Fruit fly (Drosophila melanogaster) whole organism, embryonic: ENCODE measurements around the gene ksr.

Experiments
- Bdp1 ChIP-seq: fragments of 200-800 bp; sonication (Bioruptor generic); optimal IDR thresholded peaks from 3 replicates; lab custom pipeline; 2016; ENCODE audit warnings: missing biosample characterization, missing genetic modification characterization
- CG10147 ChIP-seq: fragments of 200-800 bp; sonication (Bioruptor generic); optimal IDR thresholded peaks from 2 replicates; lab custom pipeline; 2019; ENCODE audit warnings: missing biosample characterization, mild to moderate bottlenecking, missing genetic modification characterization, moderate library complexity
- CG10959 ChIP-seq: fragments of 200-800 bp; sonication (Bioruptor generic); IDR thresholded peaks from 2 replicates; pipeline ENCODE4 v1.3.6; 2022; ENCODE audit warnings: missing biosample characterization, missing genetic modification characterization
- CG11456 ChIP-seq: fragments of 200-800 bp; sonication (Bioruptor generic); IDR thresholded peaks from 3 replicates; pipeline ENCODE4 v1.3.6; 2022; ENCODE audit warnings: missing biosample characterization, missing genetic modification characterization
- CG11504 ChIP-seq: fragments of 200-800 bp; sonication (Bioruptor generic); optimal IDR thresholded peaks from 3 replicates; lab custom pipeline; 2019; ENCODE audit warnings: missing biosample characterization, mild to moderate bottlenecking, missing genetic modification characterization, moderate library complexity
- CG1233 ChIP-seq: fragments of 200-800 bp; sonication (Bioruptor generic); optimal IDR thresholded peaks from 4 replicates; lab custom pipeline; 2018; ENCODE audit warnings: missing biosample characterization, mild to moderate bottlenecking, missing genetic modification characterization
- CG1603 ChIP-seq: fragments of 200-800 bp; sonication (Bioruptor generic); optimal IDR thresholded peaks from 2 replicates; lab custom pipeline; 2019; ENCODE audit warnings: missing biosample characterization, mild to moderate bottlenecking, missing genetic modification characterization, moderate library complexity
- CG16813 ChIP-seq: fragments of 200-800 bp; sonication (Bioruptor generic); IDR thresholded peaks from 3 replicates; pipeline ENCODE4 v1.3.6; 2022; ENCODE audit warnings: missing biosample characterization, missing genetic modification characterization; ENCODE audit not compliant: partially characterized antibody
- CG17361 ChIP-seq: fragments of 200-800 bp; sonication (Bioruptor generic); IDR thresholded peaks from 3 replicates; pipeline ENCODE4 v1.3.6; 2022; ENCODE audit warnings: missing biosample characterization, missing genetic modification characterization
- CG17385 ChIP-seq: fragments of 200-800 bp; sonication (Bioruptor generic); optimal IDR thresholded peaks from 3 replicates; lab custom pipeline; 2018; ENCODE audit warnings: missing biosample characterization, mild to moderate bottlenecking, missing genetic modification characterization
- CG18476 ChIP-seq: fragments of 200-800 bp; sonication (Bioruptor generic); optimal IDR thresholded peaks from 2 replicates; lab custom pipeline; 2016; ENCODE audit warnings: missing biosample characterization, mild to moderate bottlenecking, missing genetic modification characterization
- CG18764 ChIP-seq: fragments of 200-800 bp; sonication (Bioruptor generic); optimal IDR thresholded peaks from 3 replicates; lab custom pipeline; 2016; ENCODE audit warnings: missing biosample characterization, missing genetic modification characterization
- CG2875 ChIP-seq: fragments of 200-800 bp; sonication (Bioruptor generic); optimal IDR thresholded peaks from 2 replicates; lab custom pipeline; 2017; ENCODE audit warnings: missing biosample characterization, mild to moderate bottlenecking, missing genetic modification characterization, missing genetic modification reagents
- CG30403 ChIP-seq: fragments of 200-800 bp; sonication (Bioruptor generic); optimal IDR thresholded peaks from 3 replicates; lab custom pipeline; 2016; ENCODE audit warnings: missing biosample characterization, missing genetic modification characterization
- CG32532 ChIP-seq: fragments of 200-800 bp; sonication (Bioruptor generic); IDR thresholded peaks from 2 replicates; pipeline ENCODE4 v1.3.6; 2022; ENCODE audit warnings: missing biosample characterization, missing genetic modification characterization
- CG34224 ChIP-seq: fragments of 200-800 bp; sonication (Bioruptor generic); IDR thresholded peaks from 3 replicates; pipeline ENCODE4 v1.3.6; 2022; ENCODE audit warnings: missing biosample characterization, missing genetic modification characterization; ENCODE audit not compliant: partially characterized antibody
- CG4328 ChIP-seq: fragments of 200-800 bp; sonication (Bioruptor generic); optimal IDR thresholded peaks from 3 replicates; lab custom pipeline; 2017; ENCODE audit warnings: missing biosample characterization, missing genetic modification reagents, missing genetic modification characterization
- CG7556 ChIP-seq: fragments of 200-800 bp; sonication (Bioruptor generic); optimal IDR thresholded peaks from 2 replicates; lab custom pipeline; 2017; ENCODE audit warnings: missing biosample characterization, mild to moderate bottlenecking, missing genetic modification characterization
- CG9437 ChIP-seq: fragments of 200-800 bp; sonication (Bioruptor generic); optimal IDR thresholded peaks from 2 replicates; lab custom pipeline; 2018; ENCODE audit warnings: missing biosample characterization, mild to moderate bottlenecking, missing genetic modification characterization
- Camta ChIP-seq: fragments of 200-800 bp; sonication (Bioruptor generic); optimal IDR thresholded peaks from 2 replicates; lab custom pipeline; 2016; ENCODE audit warnings: missing biosample characterization, missing genetic modification characterization
- Dip2 ChIP-seq: fragments of 200-800 bp; sonication (Bioruptor generic); IDR thresholded peaks from 2 replicates; pipeline ENCODE4 v1.3.6; 2022; ENCODE audit warnings: missing biosample characterization, missing genetic modification characterization
- Elba2 ChIP-seq: fragments of 200-800 bp; sonication (Bioruptor generic); optimal IDR thresholded peaks from 3 replicates; lab custom pipeline; 2016; ENCODE audit warnings: missing biosample characterization, missing genetic modification characterization
- HLH4C ChIP-seq: fragments of 200-800 bp; sonication (Bioruptor generic); IDR thresholded peaks from 3 replicates; pipeline ENCODE4 v1.3.6; 2022; ENCODE audit warnings: missing biosample characterization, missing genetic modification characterization; ENCODE audit not compliant: partially characterized antibody
- HLHmδ ChIP-seq: fragments of 200-800 bp; sonication (Bioruptor generic); optimal IDR thresholded peaks from 2 replicates; lab custom pipeline; 2018; ENCODE audit warnings: missing biosample characterization, mild to moderate bottlenecking, missing genetic modification characterization, moderate library complexity
- HmgD ChIP-seq: fragments of 200-800 bp; sonication (Bioruptor generic); optimal IDR thresholded peaks from 3 replicates; lab custom pipeline; 2016; ENCODE audit warnings: missing biosample characterization, missing genetic modification characterization
- Lhr ChIP-seq: fragments of 200-800 bp; sonication (Bioruptor generic); optimal IDR thresholded peaks from 3 replicates; lab custom pipeline; 2017; ENCODE audit warnings: mild to moderate bottlenecking, missing biosample characterization, missing genetic modification reagents, missing genetic modification characterization
- Lpt ChIP-seq: fragments of >200 bp; optimal IDR thresholded peaks from 2 replicates; lab custom pipeline; 2018; ENCODE audit warnings: missing biosample characterization, missing genetic modification characterization
- MBD-R2 ChIP-seq: fragments of 200-800 bp; sonication (Bioruptor generic); IDR thresholded peaks from 2 replicates; pipeline ENCODE4 v1.3.6; 2022; ENCODE audit warnings: missing biosample characterization, missing genetic modification characterization
- Oaz ChIP-seq: fragments of 200-800 bp; sonication (Bioruptor generic); IDR thresholded peaks from 2 replicates; pipeline ENCODE4 v1.3.6; 2022; ENCODE audit warnings: missing biosample characterization, missing genetic modification characterization
- Pdp1 ChIP-seq, 2 experiments: fragments of 200-800 bp; sonication (Bioruptor generic); optimal IDR thresholded peaks; 3 replicates each; lab custom pipeline; 2016; ENCODE audit warnings: missing biosample characterization in 2 of 2, missing genetic modification characterization in 2 of 2, mild to moderate bottlenecking in 1 of 2, moderate library complexity in 1 of 2
- Vsx1 ChIP-seq: fragments of 200-800 bp; sonication (Bioruptor generic); optimal IDR thresholded peaks from 2 replicates; lab custom pipeline; 2017; ENCODE audit warnings: missing biosample characterization, mild to moderate bottlenecking, missing genetic modification characterization, missing genetic modification reagents
- bbx ChIP-seq: fragments of 200-800 bp; sonication (Bioruptor generic); IDR thresholded peaks from 2 replicates; pipeline ENCODE4 v1.3.6; 2022; ENCODE audit warnings: missing biosample characterization, missing genetic modification characterization; ENCODE audit not compliant: partially characterized antibody
- crol ChIP-seq: fragments of 200-800 bp; sonication (Bioruptor generic); IDR thresholded peaks from 2 replicates; pipeline ENCODE4 v1.3.6; 2022; ENCODE audit warnings: missing biosample characterization, missing genetic modification characterization
- disco-r ChIP-seq: fragments of 200-800 bp; sonication (Bioruptor generic); optimal IDR thresholded peaks from 2 replicates; lab custom pipeline; 2016; ENCODE audit warnings: missing biosample characterization, missing genetic modification characterization
- dpn ChIP-seq, 2 experiments: fragments of 200-800 bp; sonication (Bioruptor generic); optimal IDR thresholded peaks; 3 replicates each; lab custom pipeline; 2016; ENCODE audit warnings: missing biosample characterization in 2 of 2, missing genetic modification characterization in 2 of 2
- esg ChIP-seq: fragments of 200-800 bp; sonication (Bioruptor generic); conservative IDR thresholded peaks from 2 replicates; pipeline ENCODE4 v1.3.6; 2022; ENCODE audit warnings: missing biosample characterization, missing genetic modification characterization
- eve ChIP-seq, 2 experiments: fragments of >200 bp; optimal IDR thresholded peaks; 2 replicates each; lab custom pipeline; 2017; ENCODE audit warnings: missing biosample characterization in 2 of 2, missing genetic modification characterization in 2 of 2
- fd3F ChIP-seq: fragments of 200-800 bp; sonication (Bioruptor generic); optimal IDR thresholded peaks from 2 replicates; lab custom pipeline; 2018; ENCODE audit warnings: missing biosample characterization, mild to moderate bottlenecking, missing genetic modification characterization, moderate library complexity
- ftz-f1 ChIP-seq: fragments of 200-800 bp; sonication (Bioruptor generic); optimal IDR thresholded peaks from 2 replicates; lab custom pipeline; 2016; ENCODE audit warnings: missing biosample characterization, missing genetic modification characterization
- gro ChIP-seq: fragments of 200-800 bp; sonication (Bioruptor generic); optimal IDR thresholded peaks from 2 replicates; lab custom pipeline; 2016; ENCODE audit warnings: missing biosample characterization, missing genetic modification characterization
- insv ChIP-seq, 2 experiments: fragments of 200-800 bp; sonication (Bioruptor generic); optimal IDR thresholded peaks; 3 replicates each; lab custom pipeline; 2016 to 2018; ENCODE audit warnings: missing biosample characterization in 2 of 2, missing genetic modification characterization in 2 of 2
- lilli ChIP-seq: fragments of 200-800 bp; sonication (Bioruptor generic); optimal IDR thresholded peaks from 3 replicates; lab custom pipeline; 2016; ENCODE audit warnings: missing biosample characterization, missing genetic modification characterization
- lola ChIP-seq, 3 experiments: fragments of >200 bp in 2 of 3; fragments of 200-800 bp in 1 of 3; sonication (Bioruptor generic) in 1 of 3; optimal IDR thresholded peaks; 2 replicates each; lab custom pipeline; 2017 to 2019; ENCODE audit warnings: missing biosample characterization in 3 of 3, missing genetic modification characterization in 3 of 3, mild to moderate bottlenecking in 1 of 3, moderate library complexity in 1 of 3
- phol ChIP-seq: fragments of 200-800 bp; sonication (Bioruptor generic); optimal IDR thresholded peaks from 3 replicates; lab custom pipeline; 2018; ENCODE audit warnings: missing biosample characterization, mild to moderate bottlenecking, missing genetic modification characterization, moderate library complexity
- pnt ChIP-seq: fragments of 200-800 bp; sonication (Bioruptor generic); optimal IDR thresholded peaks from 3 replicates; lab custom pipeline; 2016; ENCODE audit warnings: missing biosample characterization, missing genetic modification characterization
- sd ChIP-seq: fragments of 200-800 bp; sonication (Bioruptor generic); optimal IDR thresholded peaks from 3 replicates; lab custom pipeline; 2018; ENCODE audit warnings: missing biosample characterization, mild to moderate bottlenecking, missing genetic modification characterization, moderate library complexity
- slp2 ChIP-seq: fragments of 200-800 bp; sonication (Bioruptor generic); optimal IDR thresholded peaks from 2 replicates; lab custom pipeline; 2016; ENCODE audit warnings: missing biosample characterization, missing genetic modification characterization
- sna ChIP-seq: fragments of 200-800 bp; sonication (Bioruptor generic); IDR thresholded peaks from 2 replicates; pipeline ENCODE4 v1.3.6; 2022; ENCODE audit warnings: missing biosample characterization, missing genetic modification characterization; ENCODE audit not compliant: partially characterized antibody
- zen ChIP-seq: fragments of 200-800 bp; sonication (Bioruptor generic); optimal IDR thresholded peaks from 3 replicates; lab custom pipeline; 2018; ENCODE audit warnings: missing biosample characterization, mild to moderate bottlenecking, missing genetic modification characterization, moderate library complexity
- zfh2 ChIP-seq: fragments of 200-800 bp; sonication (Bioruptor generic); optimal IDR thresholded peaks from 2 replicates; lab custom pipeline; 2016; ENCODE audit warnings: missing biosample characterization, missing genetic modification characterization

Gene ksr

DNA sequence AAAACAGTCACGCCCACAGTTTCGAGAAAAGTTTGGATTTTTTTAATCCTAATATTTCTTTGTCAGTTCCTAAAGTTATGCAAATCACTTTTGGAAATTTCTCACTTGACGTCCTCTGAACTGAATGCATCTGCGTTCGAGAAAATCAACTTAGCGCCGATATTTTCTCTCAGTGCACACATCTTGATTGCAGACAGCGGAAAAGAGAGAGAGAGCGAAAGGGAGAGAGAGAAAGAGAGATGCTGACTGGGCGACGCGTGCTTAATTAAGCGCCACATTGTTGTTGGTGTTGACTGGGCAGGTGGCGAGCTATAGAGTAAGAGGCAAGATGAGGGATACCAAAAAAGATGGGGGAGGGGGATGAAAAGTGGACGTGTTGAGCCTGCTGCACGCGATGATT, 34.9 kb upstream of the ksr start (continued):
- peak; percentile 64 for TF ChIP-seq phol (tag; lab: Kevin White, UChicago)
- TF ChIP-seq crol (GFP tag; lab: Robert Waterston, UW) = peak; percentile 31; the same call in 1 of the 2 replicates
- peak; percentile 40 for TF ChIP-seq CG2875 (GFP tag; lab: Kevin White, UChicago)
- peak; percentile 43 for TF ChIP-seq slp2 (GFP tag; lab: Kevin White, UChicago)
- TF ChIP-seq zen (tag; lab: Kevin White, UChicago) = no peak
- TF ChIP-seq lilli (GFP tag; lab: Kevin White, UChicago) = peak; percentile 17
- no peak for TF ChIP-seq eve (GFP tag; optimal IDR thresholded peaks at IDR 0.05; lab: Kevin White, UChicago)
- no peak; the same call in 1 of the 2 replicates for TF ChIP-seq CG32532
- TF ChIP-seq Lhr (GFP tag; lab: Kevin White, UChicago) = no peak
- TF ChIP-seq HLHmδ (GFP tag; lab: Kevin White, UChicago) = peak; percentile 43
- peak; percentile 68; the same call in 1 of the 3 replicates for TF ChIP-seq CG11456
- no peak for TF ChIP-seq Oaz (GFP tag; lab: Robert Waterston, UW)
- peak; percentile 34 for TF ChIP-seq Bdp1
- TF ChIP-seq sd (tag; lab: Kevin White, UChicago) = peak; percentile 5
- TF ChIP-seq CG18764 = peak; percentile 18
- TF ChIP-seq Camta (GFP tag; lab: Kevin White, UChicago) = peak; percentile 1
- no peak for TF ChIP-seq CG34224
- TF ChIP-seq HmgD (GFP tag; lab: Kevin White, UChicago) = no peak
- peak; percentile 61 for TF ChIP-seq CG11504
- no peak for TF ChIP-seq CG18476 (GFP tag; lab: Kevin White, UChicago)
- peak; percentile 36 for TF ChIP-seq zfh2
- peak; percentile 35 for TF ChIP-seq CG7556
- no peak for TF ChIP-seq disco-r (GFP tag; lab: Kevin White, UChicago)
- peak; percentile 45 to 47 for TF ChIP-seq dpn (GFP tag; optimal IDR thresholded peaks at IDR 0.05; lab: Kevin White, UChicago)
- TF ChIP-seq Elba2 (GFP tag; lab: Kevin White, UChicago) = no peak
- no peak for TF ChIP-seq Dip2
- TF ChIP-seq CG10147 (GFP tag; lab: Kevin White, UChicago) = no peak
- TF ChIP-seq lola (GFP tag; optimal IDR thresholded peaks at IDR 0.05; lab: Kevin White, UChicago) = peak in 1 of 3 experiments; percentile 50
- TF ChIP-seq insv (GFP tag; optimal IDR thresholded peaks at IDR 0.05; lab: Kevin White, UChicago) = no peak
- TF ChIP-seq CG16813 (GFP tag; lab: Robert Waterston, UW) = no peak
- TF ChIP-seq CG10959 (GFP tag; lab: Robert Waterston, UW) = no peak
- TF ChIP-seq Vsx1 = no peak
- peak; percentile 34; the same call in 1 of the 2 replicates for TF ChIP-seq esg (GFP tag; lab: Robert Waterston, UW)
- peak; percentile 58 for TF ChIP-seq CG30403 (GFP tag; lab: Kevin White, UChicago)
- TF ChIP-seq HLH4C (GFP tag; lab: Robert Waterston, UW) = no peak
- TF ChIP-seq Lpt (GFP tag; lab: Kevin White, UChicago) = no peak
- peak; percentile 48 for TF ChIP-seq CG9437 (GFP tag; lab: Kevin White, UChicago)
- peak; percentile 36 for TF ChIP-seq pnt (GFP tag; lab: Kevin White, UChicago)
- peak; percentile 28 for TF ChIP-seq CG17385 (GFP tag; lab: Kevin White, UChicago)
- no peak for TF ChIP-seq CG4328 (GFP tag; lab: Kevin White, UChicago)
- TF ChIP-seq CG17361 (GFP tag; lab: Robert Waterston, UW) = peak; percentile 71; the same call in 2 of the 3 replicates
- TF ChIP-seq fd3F (GFP tag; lab: Kevin White, UChicago) = peak; percentile 33
- TF ChIP-seq Pdp1 (GFP tag; optimal IDR thresholded peaks at IDR 0.05; lab: Kevin White, UChicago) = peak; percentile 37 to 48
- no peak for TF ChIP-seq sna (GFP tag; lab: Robert Waterston, UW)
- no peak for TF ChIP-seq ftz-f1 (GFP tag; lab: Kevin White, UChicago)
- TF ChIP-seq CG1233 (GFP tag; lab: Kevin White, UChicago) = peak; percentile 23
- TF ChIP-seq MBD-R2 (GFP tag; lab: Robert Waterston, UW) = no peak
- TF ChIP-seq gro (GFP tag; lab: Kevin White, UChicago) = no peak
- TF ChIP-seq CG1603 = peak; percentile 68
- TF ChIP-seq bbx (GFP tag; lab: Robert Waterston, UW) = no peak
